Fruit fly (Drosophila melanogaster): ENCODE data around the gene CG9213.
A peak's percentile ranks its signal among the peaks of the same experiment; 100 is the strongest.

Gene CG9213

DNA sequence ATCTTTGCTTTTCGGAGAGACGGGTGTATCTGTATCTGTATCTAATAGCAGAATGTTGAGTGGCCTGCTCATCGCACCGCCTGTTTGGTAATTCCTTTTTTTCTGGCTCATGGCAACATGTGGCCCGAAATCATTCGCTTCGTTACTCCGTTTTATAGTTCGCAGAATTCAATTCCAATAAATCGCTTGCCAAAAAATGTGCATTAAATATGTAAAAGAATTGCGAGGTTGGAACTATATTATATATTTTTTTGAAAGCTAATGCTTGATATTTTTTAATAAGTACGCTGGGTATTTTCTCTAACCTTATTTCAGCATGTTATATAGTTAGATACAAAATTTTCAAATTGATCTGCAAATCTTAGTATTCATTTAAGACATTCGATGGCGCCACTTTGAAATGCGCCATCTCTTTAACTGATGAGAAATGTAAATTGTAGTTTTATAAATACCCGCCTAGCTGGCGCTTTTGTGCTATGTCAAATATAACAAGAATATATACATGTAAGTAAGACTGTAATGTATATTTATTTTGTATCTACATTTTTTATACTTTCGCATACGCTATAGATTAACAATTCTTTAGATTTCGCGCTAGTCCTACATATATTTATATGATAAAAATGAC lies 20.0 kb upstream of the CG9213 start (continued):
- TF ChIP-seq CG7372 (GFP tag; IDR thresholded peaks at IDR 0.05), result no peak
- no peak for TF ChIP-seq CG31441 (GFP tag; IDR thresholded peaks at IDR 0.05)
- no peak for TF ChIP-seq jigr1 (GFP tag; IDR thresholded peaks at IDR 0.05)
- peak; percentile 73 for TF ChIP-seq Ptx1 (GFP tag; IDR thresholded peaks at IDR 0.05)
- peak; percentile 70 for TF ChIP-seq vvl (GFP tag; IDR thresholded peaks at IDR 0.05)
- TF ChIP-seq sisA (GFP tag; IDR thresholded peaks at IDR 0.05), result peak; percentile 64
- peak; percentile 5 for TF ChIP-seq ind (GFP tag; optimal IDR thresholded peaks at IDR 0.05)
- no peak for TF ChIP-seq Kr (GFP tag; optimal IDR thresholded peaks at IDR 0.05)
- no peak for TF ChIP-seq Sox100B (GFP tag; optimal IDR thresholded peaks at IDR 0.05)
- TF ChIP-seq tna (GFP tag; IDR thresholded peaks at IDR 0.05; ENCODE audit: partially characterized antibody), result no peak
- 0 out of 3 replicates have a peak, but pooled peaks have one; percentile 10 for TF ChIP-seq CG11093 (GFP tag; IDR thresholded peaks at IDR 0.05)
- no peak for TF ChIP-seq CG10147 (GFP tag; optimal IDR thresholded peaks at IDR 0.05)
- TF ChIP-seq TFAM (GFP tag; optimal IDR thresholded peaks at IDR 0.05), result no peak
- no peak for TF ChIP-seq unpg (GFP tag; optimal IDR thresholded peaks at IDR 0.05)
- TF ChIP-seq CG16779 (GFP tag; IDR thresholded peaks at IDR 0.05), result no peak
- TF ChIP-seq fru (optimal IDR thresholded peaks at IDR 0.05), result no peak
- no peak for TF ChIP-seq CG7786 (GFP tag; optimal IDR thresholded peaks at IDR 0.05)
- no peak for TF ChIP-seq CG2889 (GFP tag; IDR thresholded peaks at IDR 0.05)
- TF ChIP-seq ERR (GFP tag; optimal IDR thresholded peaks at IDR 0.05), result no peak
- peak; percentile 77 for TF ChIP-seq amos (GFP tag; IDR thresholded peaks at IDR 0.05; ENCODE audit: partially characterized antibody)
- TF ChIP-seq CG12744 (GFP tag; optimal IDR thresholded peaks at IDR 0.05), result no peak
- no peak for TF ChIP-seq pros (GFP tag; optimal IDR thresholded peaks at IDR 0.05)
- no peak for TF ChIP-seq YL-1 (GFP tag; optimal IDR thresholded peaks at IDR 0.05)
- no peak for TF ChIP-seq CG18764 (GFP tag; optimal IDR thresholded peaks at IDR 0.05)
- no peak for TF ChIP-seq jumu (GFP tag; optimal IDR thresholded peaks at IDR 0.05)
- peak; percentile 28 for TF ChIP-seq sd (tag; optimal IDR thresholded peaks at IDR 0.05)
- no peak for TF ChIP-seq Elba2 (GFP tag; optimal IDR thresholded peaks at IDR 0.05)
- no peak for TF ChIP-seq zf30C (GFP tag; optimal IDR thresholded peaks at IDR 0.05)
- TF ChIP-seq ewg (GFP tag; optimal IDR thresholded peaks at IDR 0.05), result no peak
- no peak for TF ChIP-seq bowl (GFP tag; IDR thresholded peaks at IDR 0.05)
- TF ChIP-seq Ssrp (tag; optimal IDR thresholded peaks at IDR 0.05), result no peak
- no peak for TF ChIP-seq toy (GFP tag; IDR thresholded peaks at IDR 0.05)
- TF ChIP-seq HLH54F (GFP tag; optimal IDR thresholded peaks at IDR 0.05), result no peak
- no peak for TF ChIP-seq Fer1 (GFP tag; optimal IDR thresholded peaks at IDR 0.05)
- TF ChIP-seq her (GFP tag; optimal IDR thresholded peaks at IDR 0.05), result no peak
- TF ChIP-seq Six4 (GFP tag; optimal IDR thresholded peaks at IDR 0.05), result no peak
- TF ChIP-seq Lhr (GFP tag; optimal IDR thresholded peaks at IDR 0.05), result peak; percentile 51
- TF ChIP-seq CG10267 (tag; optimal IDR thresholded peaks at IDR 0.05), result no peak
- peak; percentile 25 for TF ChIP-seq Hmr (GFP tag; optimal IDR thresholded peaks at IDR 0.05)
- no peak for TF ChIP-seq CG7271 (tag; optimal IDR thresholded peaks at IDR 0.05)
- no peak for TF ChIP-seq Abd-B (GFP tag; optimal IDR thresholded peaks at IDR 0.05)
- TF ChIP-seq Tbp (GFP tag; optimal IDR thresholded peaks at IDR 0.05), result no peak
- peak; percentile 30 for TF ChIP-seq az2 (GFP tag; optimal IDR thresholded peaks at IDR 0.05)
- TF ChIP-seq shn (GFP tag; optimal IDR thresholded peaks at IDR 0.05), result no peak
- no peak for TF ChIP-seq CG14710 (tag; optimal IDR thresholded peaks at IDR 0.05)
- TF ChIP-seq dmrt99B (tag; optimal IDR thresholded peaks at IDR 0.05), result no peak
- peak; percentile 40 for TF ChIP-seq pita (GFP tag; optimal IDR thresholded peaks at IDR 0.05)
- no peak for TF ChIP-seq row (GFP tag; IDR thresholded peaks at IDR 0.05)
- TF ChIP-seq al (GFP tag; IDR thresholded peaks at IDR 0.05), result no peak
- no peak for TF ChIP-seq CG3407 (GFP tag; optimal IDR thresholded peaks at IDR 0.05)
- no peak for TF ChIP-seq CG3281 (GFP tag; optimal IDR thresholded peaks at IDR 0.05)
- no peak for TF ChIP-seq CG30020 (tag; optimal IDR thresholded peaks at IDR 0.05)
